Worm (Caenorhabditis elegans): Measurements from ENCODE around the gene R11G10.3.

Gene R11G10.3

DNA sequence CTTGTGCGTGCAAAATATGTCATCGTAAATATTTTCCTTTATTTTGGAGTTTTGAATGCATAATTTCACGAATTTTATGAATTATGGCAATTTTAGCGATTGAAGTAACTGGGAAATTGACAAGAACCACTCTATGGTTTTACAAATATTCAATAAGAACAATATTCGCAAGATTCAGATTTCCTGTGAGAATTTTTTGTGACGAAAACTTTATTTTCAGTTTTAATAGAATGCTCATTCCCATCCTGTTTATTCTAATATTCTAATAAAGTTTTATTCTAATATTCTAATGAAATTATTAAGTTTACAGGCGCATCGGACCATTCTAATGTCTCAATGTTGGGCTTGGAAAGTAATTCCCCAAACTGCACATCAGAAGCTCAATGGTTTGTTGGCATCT, at the start of gene R11G10.3:
TSS of gene R11G10.3 (plus strand) at position 301 of the 400 bp plus-strand sequence.
- no peak for TF ChIP-seq dmd-4 (tag; optimal IDR thresholded peaks at IDR 0.05; ENCODE audit: borderline replicate concordance)
- no peak for TF ChIP-seq ahr-1 (tag; optimal IDR thresholded peaks at IDR 0.05)
- no peak for TF ChIP-seq hlh-30 (tag; optimal IDR thresholded peaks at IDR 0.05; ENCODE audit: insufficient read depth)
- no peak for TF ChIP-seq elt-2 (tag; optimal IDR thresholded peaks at IDR 0.05)
- TF ChIP-seq C38D4.7 (GFP tag; optimal IDR thresholded peaks at IDR 0.05): no peak
- no peak for TF ChIP-seq T23F11.4 (GFP tag; optimal IDR thresholded peaks at IDR 0.05)
- no peak for TF ChIP-seq fkh-10 (GFP tag; optimal IDR thresholded peaks at IDR 0.05)
- no peak for TF ChIP-seq Y22D7AL.16 (tag; optimal IDR thresholded peaks at IDR 0.05)
- no peak for TF ChIP-seq K09A11.1 (tag; optimal IDR thresholded peaks at IDR 0.05; ENCODE audit: insufficient read depth)
- no peak for TF ChIP-seq F13H6.1 (tag; optimal IDR thresholded peaks at IDR 0.05)

DNA sequence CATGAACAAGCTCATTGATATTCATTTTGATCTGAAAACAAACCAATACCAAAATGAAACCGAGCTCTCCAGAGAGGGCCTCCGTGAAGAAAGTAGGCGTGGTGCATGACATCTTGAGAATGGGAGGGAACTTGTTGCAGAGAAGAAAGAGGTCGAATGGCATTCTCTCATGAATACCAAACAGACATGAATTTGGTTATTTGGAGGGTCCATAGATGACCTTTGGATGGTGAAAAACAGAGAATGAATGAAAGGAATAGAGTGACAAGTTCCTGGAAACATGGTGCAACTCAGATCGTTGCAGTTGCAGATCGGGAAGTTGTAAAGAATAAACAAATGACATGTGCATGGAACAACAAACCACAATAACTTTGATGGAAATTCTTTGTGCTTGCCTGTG, 46.9 kb upstream of the R11G10.3 start, which contains the start of gene T10G3.8:
TSS of gene T10G3.8 (minus strand) at position 101 of the 400 bp plus-strand sequence.
- TF ChIP-seq sox-2 (GFP tag; IDR thresholded peaks at IDR 0.05) (no peak), syd-9 (tag; optimal IDR thresholded peaks at IDR 0.05) (no peak), ztf-16 (tag; optimal IDR thresholded peaks at IDR 0.05) (no peak), nfya-1 (tag; optimal IDR thresholded peaks at IDR 0.05) (no peak), mec-3 (tag; optimal IDR thresholded peaks at IDR 0.05; ENCODE audit: borderline replicate concordance) (no peak), ceh-22 (tag; optimal IDR thresholded peaks at IDR 0.05) (no peak), ceh-9 (tag; optimal IDR thresholded peaks at IDR 0.05) (no peak), K02D7.2 (tag; optimal IDR thresholded peaks at IDR 0.05) (no peak), dve-1 (tag; optimal IDR thresholded peaks at IDR 0.05) (no peak), lim-6 (tag; optimal IDR thresholded peaks at IDR 0.05) (no peak), ceh-14 (tag; optimal IDR thresholded peaks at IDR 0.05) (no peak), ceh-19 (GFP tag; optimal IDR thresholded peaks at IDR 0.05) (no peak), ceh-18 (tag; optimal IDR thresholded peaks at IDR 0.05) (no peak), pat-9 (tag; optimal IDR thresholded peaks at IDR 0.05) (no peak), gmeb-2 (tag; optimal IDR thresholded peaks at IDR 0.05) (no peak), ref-2 (tag; optimal IDR thresholded peaks at IDR 0.05) (no peak)

DNA sequence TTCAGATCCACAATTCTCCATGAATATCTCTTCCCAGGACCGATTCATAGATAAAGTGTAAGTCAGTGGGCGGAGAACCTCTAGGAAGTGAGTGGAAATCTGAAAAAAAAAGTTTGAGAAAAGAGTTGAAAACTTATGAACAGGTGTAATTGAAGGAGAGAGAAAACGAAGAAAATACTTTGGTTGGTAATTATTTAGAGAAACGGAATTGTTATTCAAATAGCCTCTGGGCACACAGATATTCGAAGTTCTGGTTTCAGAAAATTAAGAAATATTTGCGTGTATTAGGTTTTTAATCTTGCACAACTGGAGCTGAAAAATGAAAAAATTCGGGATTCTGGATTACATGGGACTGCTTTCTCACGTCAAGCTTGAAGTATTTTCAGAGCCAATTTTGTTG, 43.5 kb upstream of the R11G10.3 start, which contains the start of gene T10G3.2:
TSS of gene T10G3.2 (minus strand) at position 101 of the 400 bp plus-strand sequence.
- TF ChIP-seq ceh-22 (tag; optimal IDR thresholded peaks at IDR 0.05): no peak
- no peak for TF ChIP-seq ceh-31 (tag; optimal IDR thresholded peaks at IDR 0.05)
- TF ChIP-seq ahr-1 (tag; optimal IDR thresholded peaks at IDR 0.05): no peak
- no peak for TF ChIP-seq F13H6.1 (tag; optimal IDR thresholded peaks at IDR 0.05)
- TF ChIP-seq ceh-18 (tag; optimal IDR thresholded peaks at IDR 0.05): no peak
- TF ChIP-seq fkh-10 (GFP tag; optimal IDR thresholded peaks at IDR 0.05): no peak
- no peak for TF ChIP-seq odd-2 (tag; optimal IDR thresholded peaks at IDR 0.05)
- no peak for TF ChIP-seq unc-42 (tag; optimal IDR thresholded peaks at IDR 0.05)
- no peak for TF ChIP-seq ceh-9 (tag; optimal IDR thresholded peaks at IDR 0.05)
- no peak for TF ChIP-seq pros-1 (tag; optimal IDR thresholded peaks at IDR 0.05)
- no peak for TF ChIP-seq pqm-1 (tag; optimal IDR thresholded peaks at IDR 0.05)
- TF ChIP-seq nfya-1 (tag; optimal IDR thresholded peaks at IDR 0.05): no peak
- no peak for TF ChIP-seq madf-2 (tag; optimal IDR thresholded peaks at IDR 0.05)
- TF ChIP-seq unc-3 (GFP tag; conservative IDR thresholded peaks at IDR 0.05): no peak
- TF ChIP-seq unc-3 (tag; optimal IDR thresholded peaks at IDR 0.05): no peak
- TF ChIP-seq hlh-30 (tag; optimal IDR thresholded peaks at IDR 0.05; ENCODE audit: insufficient read depth): no peak

DNA sequence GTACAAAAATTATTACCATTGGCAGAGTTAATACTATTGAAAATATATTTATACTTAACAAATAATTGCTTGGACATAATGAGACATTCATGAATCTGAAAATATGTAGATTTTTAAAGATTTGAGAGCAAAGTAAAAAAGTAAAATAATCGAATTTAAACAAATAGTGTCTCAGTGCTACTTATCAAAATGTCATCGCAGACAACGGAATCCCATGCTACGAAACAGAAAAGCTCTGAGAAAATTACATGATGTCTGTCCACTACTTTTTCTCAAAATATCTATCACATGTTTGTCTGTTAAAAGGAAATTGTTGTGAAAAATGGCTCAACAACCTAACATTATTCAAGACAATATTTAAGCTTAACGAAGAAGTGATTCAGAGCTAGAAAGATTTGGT, 39.0 kb upstream of the R11G10.3 start, which contains the start of gene T10G3.4:
TSS of gene T10G3.4 (minus strand) at position 101 of the 400 bp plus-strand sequence.
- TF ChIP-seq F13H6.1 (tag; optimal IDR thresholded peaks at IDR 0.05): no peak
- no peak for TF ChIP-seq che-1 (tag; optimal IDR thresholded peaks at IDR 0.05)
- no peak for TF ChIP-seq ceh-18 (tag; optimal IDR thresholded peaks at IDR 0.05)
- no peak for TF ChIP-seq unc-55 (GFP tag; optimal IDR thresholded peaks at IDR 0.05)
- no peak for TF ChIP-seq ets-4 (tag; optimal IDR thresholded peaks at IDR 0.05)
- no peak for TF ChIP-seq tbx-7 (tag; optimal IDR thresholded peaks at IDR 0.05)
- no peak for TF ChIP-seq sox-2 (GFP tag; IDR thresholded peaks at IDR 0.05)
- no peak for TF ChIP-seq pqm-1 (tag; optimal IDR thresholded peaks at IDR 0.05)
- no peak for TF ChIP-seq hlh-13 (GFP tag; optimal IDR thresholded peaks at IDR 0.05)
- no peak for TF ChIP-seq ceh-30 (tag; optimal IDR thresholded peaks at IDR 0.05)
- TF ChIP-seq unc-86 (tag; optimal IDR thresholded peaks at IDR 0.05): no peak
- TF ChIP-seq elt-4 (tag; optimal IDR thresholded peaks at IDR 0.05): no peak

Data from whole organism, late embryonic.